Worm (Caenorhabditis elegans): ENCODE measurements around the gene M57.2.

DNA sequence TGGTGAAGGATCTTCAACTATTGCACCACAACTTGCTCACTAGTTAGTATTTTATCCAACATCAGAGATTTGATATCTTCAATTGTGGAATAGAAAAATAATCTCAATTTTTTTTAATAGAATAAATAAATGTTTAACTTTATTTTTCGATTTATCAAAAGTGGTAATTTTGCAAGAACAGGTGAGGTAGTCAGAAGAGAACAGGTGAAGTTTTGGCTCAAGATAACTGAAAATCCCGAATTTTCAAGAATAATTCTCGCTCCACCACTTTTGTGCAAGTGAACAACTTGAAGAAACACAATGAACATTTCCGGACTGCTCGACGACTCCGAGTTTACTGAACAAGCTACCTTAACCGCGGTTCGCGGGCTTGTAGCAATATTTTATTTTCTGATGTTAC lies 35.7 kb upstream of the M57.2 start, which contains the start of gene srz-78:
- TF ChIP-seq unc-62 (GFP tag; optimal IDR thresholded peaks at IDR 0.05) (no peak), ztf-25 (GFP tag; IDR thresholded peaks at IDR 0.05) (no peak), B0035.1 (tag; optimal IDR thresholded peaks at IDR 0.05) (no peak), sptf-2 (GFP tag; optimal IDR thresholded peaks at IDR 0.05) (no peak), B0336.3 (GFP tag; IDR thresholded peaks at IDR 0.05) (no peak), mxl-1 (tag; optimal IDR thresholded peaks at IDR 0.05) (no peak), ztf-26 (tag; optimal IDR thresholded peaks at IDR 0.05) (no peak), him-1 (tag; optimal IDR thresholded peaks at IDR 0.05) (no peak), ets-4 (GFP tag; optimal IDR thresholded peaks at IDR 0.05) (no peak), ama-1 (optimal IDR thresholded peaks at IDR 0.05) (no peak), ama-1 (GFP tag; optimal IDR thresholded peaks at IDR 0.05) (no peak), unc-130 (GFP tag; optimal IDR thresholded peaks at IDR 0.05) (no peak), ceh-40 (GFP tag; IDR thresholded peaks at IDR 0.05) (no peak), zim-3 (tag; optimal IDR thresholded peaks at IDR 0.05) (no peak)
